Fruit fly (Drosophila melanogaster): ENCODE measurements around the gene CG6051.

dm6 chr3R:27181074-27181473 is 30.2 kb upstream of the CG6051 start:
- TF ChIP-seq Gug (GFP tag; IDR thresholded peaks at IDR 0.05) (peak; percentile 67), pdm3 (GFP tag; optimal IDR thresholded peaks at IDR 0.05) (peak; percentile 46), Lpt (GFP tag; optimal IDR thresholded peaks at IDR 0.05) (peak; percentile 56), CG31627 (GFP tag; optimal IDR thresholded peaks at IDR 0.05) (no peak), CG9139 (GFP tag; optimal IDR thresholded peaks at IDR 0.05) (no peak), CG15336 (GFP tag; IDR thresholded peaks at IDR 0.05) (peak; percentile 89), CG6276 (GFP tag; optimal IDR thresholded peaks at IDR 0.05) (peak; percentile 72), CG6854 (GFP tag; optimal IDR thresholded peaks at IDR 0.05) (no peak), fd85E (GFP tag; optimal IDR thresholded peaks at IDR 0.05) (no peak), fkh (GFP tag; optimal IDR thresholded peaks at IDR 0.05) (no peak), Hr39 (GFP tag; optimal IDR thresholded peaks at IDR 0.05) (peak; percentile 4), CG10631 (GFP tag; optimal IDR thresholded peaks at IDR 0.05) (peak; percentile 44)
